Fruit fly (Drosophila melanogaster): Measurements from ENCODE around the gene CG8565.
A peak's percentile ranks its signal among the peaks of the same experiment; 100 is the strongest.

The CG8565 gene

dm6 chrX:15811666-15812614 is 25.7 kb upstream of the CG8565 start (continued):
- TF ChIP-seq Lpt (GFP tag; optimal IDR thresholded peaks at IDR 0.05) (peak; percentile 56), spab (GFP tag; optimal IDR thresholded peaks at IDR 0.05) (no peak)

- TF ChIP-seq eg (GFP tag; IDR thresholded peaks at IDR 0.05) (no peak), salr (GFP tag; optimal IDR thresholded peaks at IDR 0.05) (peak in 1 of 2 experiments; percentile 10)
These were observed 25.0 kb upstream of the CG8565 start for dm6 chrX:15812615-15812995.

dm6 chrX:15813224-15813623 is 24.4 kb upstream of the CG8565 start:
- TF ChIP-seq vri (GFP tag; optimal IDR thresholded peaks at IDR 0.05) (no peak), dsx (GFP tag; optimal IDR thresholded peaks at IDR 0.05; ENCODE audit: poor library complexity, severe bottlenecking) (peak; percentile 3), CG1621 (tag; optimal IDR thresholded peaks at IDR 0.05) (peak; percentile 61), Ets21C (GFP tag; optimal IDR thresholded peaks at IDR 0.05) (no peak), Sox102F (GFP tag; optimal IDR thresholded peaks at IDR 0.05) (peak; percentile 8), lz (GFP tag; optimal IDR thresholded peaks at IDR 0.05) (no peak), fkh (GFP tag; optimal IDR thresholded peaks at IDR 0.05) (peak; percentile 16), CG6854 (GFP tag; optimal IDR thresholded peaks at IDR 0.05) (peak; percentile 25)

- TF ChIP-seq Blimp-1 (GFP tag; optimal IDR thresholded peaks at IDR 0.05) = no peak
- TF ChIP-seq CG3032 (tag; optimal IDR thresholded peaks at IDR 0.05) = no peak
- TF ChIP-seq CG6163 (GFP tag; IDR thresholded peaks at IDR 0.05) = no peak
- no peak for TF ChIP-seq CG8632 (GFP tag; optimal IDR thresholded peaks at IDR 0.05)
- TF ChIP-seq CG6808 (GFP tag; optimal IDR thresholded peaks at IDR 0.05) = no peak
- TF ChIP-seq dsx (GFP tag; optimal IDR thresholded peaks at IDR 0.05; ENCODE audit: poor library complexity, severe bottlenecking) = no peak
- TF ChIP-seq lz (GFP tag; optimal IDR thresholded peaks at IDR 0.05) = no peak
- no peak for TF ChIP-seq CG9139 (GFP tag; optimal IDR thresholded peaks at IDR 0.05)
- no peak for TF ChIP-seq Eip93F (GFP tag; optimal IDR thresholded peaks at IDR 0.05)
- TF ChIP-seq Eip78C (GFP tag) = no peak
- TF ChIP-seq esn (GFP tag; optimal IDR thresholded peaks at IDR 0.05) = no peak
- no peak for TF ChIP-seq topi (GFP tag; optimal IDR thresholded peaks at IDR 0.05)
- TF ChIP-seq CG31627 (GFP tag; optimal IDR thresholded peaks at IDR 0.05) = no peak
- TF ChIP-seq Sox102F (GFP tag; optimal IDR thresholded peaks at IDR 0.05) = no peak
- no peak for TF ChIP-seq Hr39 (GFP tag; optimal IDR thresholded peaks at IDR 0.05)
- no peak for TF ChIP-seq Sox14 (GFP tag; optimal IDR thresholded peaks at IDR 0.05)
These were observed 23.1 kb upstream of the CG8565 start for dm6 chrX:15814485-15814884.

- TF ChIP-seq Eip78C (GFP tag) (peak; percentile 19), Hr39 (GFP tag; optimal IDR thresholded peaks at IDR 0.05) (no peak), CG6792 (GFP tag; optimal IDR thresholded peaks at IDR 0.05) (no peak), CG6163 (GFP tag; IDR thresholded peaks at IDR 0.05) (no peak), CG1621 (tag; optimal IDR thresholded peaks at IDR 0.05) (no peak), CG15336 (GFP tag; IDR thresholded peaks at IDR 0.05) (no peak), Ets21C (GFP tag; optimal IDR thresholded peaks at IDR 0.05) (no peak), fd85E (GFP tag; optimal IDR thresholded peaks at IDR 0.05) (no peak), OdsH (GFP tag; optimal IDR thresholded peaks at IDR 0.05) (no peak)
These were observed 21.5 kb upstream of the CG8565 start for dm6 chrX:15816127-15816526.

dm6 chrX:15816905-15817304 is 20.7 kb upstream of the CG8565 start:
- TF ChIP-seq CG32006 (GFP tag; optimal IDR thresholded peaks at IDR 0.05) (no peak), esn (GFP tag; optimal IDR thresholded peaks at IDR 0.05) (no peak), eg (GFP tag; IDR thresholded peaks at IDR 0.05) (no peak)
